Worm (Caenorhabditis elegans) whole organism, early embryonic: ENCODE data around the gene spas-1.

Experiments used
- aly-1 ChIP-seq: sonication (generic microtip); optimal IDR thresholded peaks from 2 replicates; lab custom pipeline; 2016; ENCODE audit warnings: missing genetic modification characterization, missing compliant biosample characterization
- ama-1 ChIP-seq: fragments of 150-350 bp; optimal IDR thresholded peaks from 2 replicates; lab custom pipeline; 2014
- ceh-13 ChIP-seq: fragments of 200-800 bp; sonication (Bioruptor generic); optimal IDR thresholded peaks from 2 replicates; lab custom pipeline; 2018; ENCODE audit warnings: mild to moderate bottlenecking, missing genetic modification characterization, missing compliant biosample characterization
- flt-1 ChIP-seq: fragments of 200-800 bp; sonication (Bioruptor generic); IDR thresholded peaks from 2 replicates; pipeline ENCODE4 v1.3.6; 2022; ENCODE audit warnings: missing genetic modification characterization, missing compliant biosample characterization
- hmbx-1 ChIP-seq: sonication (generic microtip); optimal IDR thresholded peaks from 2 replicates; lab custom pipeline; 2016; ENCODE audit warnings: mild to moderate bottlenecking, missing genetic modification characterization, missing compliant biosample characterization
- hnd-1 ChIP-seq: sonication (generic microtip); optimal IDR thresholded peaks from 2 replicates; lab custom pipeline; 2016; ENCODE audit warnings: missing genetic modification characterization, missing compliant biosample characterization
- pes-1 ChIP-seq: fragments of 200-800 bp; sonication (Bioruptor generic); IDR thresholded peaks from 2 replicates; pipeline ENCODE4 v1.3.6; 2022; ENCODE audit warnings: missing genetic modification reagents, missing genetic modification characterization, missing compliant biosample characterization
- sea-1 ChIP-seq: fragments of 200-800 bp; sonication (Bioruptor generic); conservative IDR thresholded peaks from 2 replicates; pipeline ENCODE4 v1.3.6; 2022; ENCODE audit warnings: missing genetic modification characterization, missing compliant biosample characterization

ce11 chrV:9128562-9128961 is 47.0 kb upstream of the spas-1 start:
- TF ChIP-seq aly-1 (no peak), ceh-13 (no peak), flt-1 (GFP tag; lab: Robert Waterston, UW) (no peak), ama-1 (lab: Kevin White, UChicago) (no peak), hmbx-1 (tag; lab: Kevin White, UChicago) (no peak), sea-1 (GFP tag; lab: Robert Waterston, UW) (no peak), hnd-1 (tag; lab: Kevin White, UChicago) (no peak), pes-1 (no peak)
